Fruit fly (Drosophila melanogaster) whole organism, embryonic: ENCODE data around the gene CG10132.

ENCODE experiments used
- Aef1 ChIP-seq: fragments of 200-800 bp; sonication (Bioruptor generic); IDR thresholded peaks from 3 replicates; pipeline ENCODE4 v1.3.6; 2022; ENCODE audit warnings: missing biosample characterization, missing genetic modification characterization
- CG11085 ChIP-seq: fragments of 200-800 bp; sonication (Bioruptor generic); IDR thresholded peaks from 2 replicates; pipeline ENCODE4 v1.3.6; 2022; ENCODE audit warnings: missing biosample characterization, missing genetic modification characterization
- CG12659 ChIP-seq: fragments of 200-800 bp; sonication (Bioruptor generic); optimal IDR thresholded peaks from 3 replicates; lab custom pipeline; 2017; ENCODE audit warnings: mild to moderate bottlenecking, missing biosample characterization, missing genetic modification reagents, missing genetic modification characterization
- CG13296 ChIP-seq: fragments of 200-800 bp; sonication (Bioruptor generic); optimal IDR thresholded peaks from 3 replicates; lab custom pipeline; 2018; ENCODE audit warnings: missing biosample characterization, mild to moderate bottlenecking, missing genetic modification characterization
- CG14667 ChIP-seq: fragments of 200-800 bp; sonication (Bioruptor generic); IDR thresholded peaks from 2 replicates; pipeline ENCODE4 v1.3.6; 2022; ENCODE audit warnings: missing biosample characterization, missing genetic modification characterization
- CG14965 ChIP-seq: fragments of 200-800 bp; sonication (Bioruptor generic); optimal IDR thresholded peaks from 2 replicates; lab custom pipeline; 2016; ENCODE audit warnings: missing biosample characterization, missing genetic modification characterization, borderline replicate concordance
- CG16863 ChIP-seq: fragments of 200-800 bp; sonication (Bioruptor generic); optimal IDR thresholded peaks from 3 replicates; lab custom pipeline; 2016; ENCODE audit warnings: missing biosample characterization, missing genetic modification characterization
- CG17385 ChIP-seq: fragments of 200-800 bp; sonication (Bioruptor generic); optimal IDR thresholded peaks from 3 replicates; lab custom pipeline; 2018; ENCODE audit warnings: missing biosample characterization, mild to moderate bottlenecking, missing genetic modification characterization
- CG18764 ChIP-seq: fragments of 200-800 bp; sonication (Bioruptor generic); optimal IDR thresholded peaks from 3 replicates; lab custom pipeline; 2016; ENCODE audit warnings: missing biosample characterization, missing genetic modification characterization
- CG32772 ChIP-seq: fragments of 200-800 bp; sonication (Bioruptor generic); IDR thresholded peaks from 2 replicates; pipeline ENCODE4 v1.3.6; 2022; ENCODE audit warnings: missing biosample characterization, missing genetic modification characterization
- CG3726 ChIP-seq: fragments of 200-800 bp; sonication (Bioruptor generic); IDR thresholded peaks from 3 replicates; pipeline ENCODE4, ENCODE4 v1.3.6; 2022; ENCODE audit warnings: missing biosample characterization, missing genetic modification characterization
- CG4854 ChIP-seq: fragments of 200-800 bp; sonication (Bioruptor generic); optimal IDR thresholded peaks from 2 replicates; lab custom pipeline; 2016; ENCODE audit warnings: missing biosample characterization, missing genetic modification characterization, inconsistent platforms
- CG5180 ChIP-seq: fragments of 200-800 bp; sonication (Bioruptor generic); optimal IDR thresholded peaks from 3 replicates; lab custom pipeline; 2017; ENCODE audit warnings: missing biosample characterization, missing genetic modification characterization, mild to moderate bottlenecking, moderate library complexity, missing genetic modification reagents
- CG6813 ChIP-seq: fragments of 200-800 bp; sonication (Bioruptor generic); optimal IDR thresholded peaks from 2 replicates; lab custom pipeline; 2017; ENCODE audit warnings: missing biosample characterization, missing genetic modification characterization, mild to moderate bottlenecking, moderate library complexity, missing genetic modification reagents
- CG7556 ChIP-seq: fragments of 200-800 bp; sonication (Bioruptor generic); optimal IDR thresholded peaks from 2 replicates; lab custom pipeline; 2017; ENCODE audit warnings: missing biosample characterization, mild to moderate bottlenecking, missing genetic modification characterization
- CG8089 ChIP-seq: fragments of 200-800 bp; sonication (Bioruptor generic); optimal IDR thresholded peaks from 3 replicates; lab custom pipeline; 2016; ENCODE audit warnings: missing biosample characterization, missing genetic modification characterization
- CG9727 ChIP-seq: fragments of 200-800 bp; sonication (Bioruptor generic); optimal IDR thresholded peaks from 3 replicates; lab custom pipeline; 2017; ENCODE audit warnings: missing biosample characterization, mild to moderate bottlenecking, missing genetic modification characterization
- D19A ChIP-seq: fragments of 200-800 bp; optimal IDR thresholded peaks from 3 replicates; lab custom pipeline; 2019; ENCODE audit warnings: missing biosample characterization, mild to moderate bottlenecking, missing genetic modification characterization, moderate library complexity
- Deaf1 ChIP-seq: fragments of 200-800 bp; optimal IDR thresholded peaks from 3 replicates; lab custom pipeline; 2019; ENCODE audit warnings: missing biosample characterization, mild to moderate bottlenecking, missing genetic modification characterization, moderate library complexity
- Doc3 ChIP-seq: fragments of 200-800 bp; sonication (Bioruptor generic); IDR thresholded peaks from 3 replicates; pipeline ENCODE4 v1.3.6; 2022; ENCODE audit warnings: missing biosample characterization, missing genetic modification characterization; ENCODE audit not compliant: partially characterized antibody
- Hsf ChIP-seq: fragments of 200-800 bp; sonication (Bioruptor generic); optimal IDR thresholded peaks from 3 replicates; lab custom pipeline; 2016; ENCODE audit warnings: missing biosample characterization, missing genetic modification characterization
- MBD-R2 ChIP-seq: fragments of 200-800 bp; sonication (Bioruptor generic); IDR thresholded peaks from 2 replicates; pipeline ENCODE4 v1.3.6; 2022; ENCODE audit warnings: missing biosample characterization, missing genetic modification characterization
- Mrtf ChIP-seq: fragments of 200-800 bp; sonication (Bioruptor generic); IDR thresholded peaks from 3 replicates; pipeline ENCODE4 v1.3.6; 2022; ENCODE audit warnings: missing biosample characterization, missing genetic modification characterization
- Neu2 ChIP-seq: fragments of 200-800 bp; sonication (Bioruptor generic); optimal IDR thresholded peaks from 3 replicates; lab custom pipeline; 2016; ENCODE audit warnings: missing biosample characterization, missing genetic modification characterization, borderline replicate concordance
- Oli ChIP-seq: fragments of 200-800 bp; sonication (Bioruptor generic); optimal IDR thresholded peaks from 2 replicates; lab custom pipeline; 2018; ENCODE audit warnings: missing biosample characterization, mild to moderate bottlenecking, missing genetic modification characterization, moderate library complexity
- Optix ChIP-seq: fragments of 200-800 bp; sonication (Bioruptor generic); IDR thresholded peaks from 3 replicates; pipeline ENCODE4 v1.3.6; 2022; ENCODE audit warnings: missing biosample characterization, missing genetic modification characterization
- Pdp1 ChIP-seq, 2 experiments: fragments of 200-800 bp; sonication (Bioruptor generic); optimal IDR thresholded peaks; 3 replicates each; lab custom pipeline; 2016; ENCODE audit warnings: missing biosample characterization in 2 of 2, missing genetic modification characterization in 2 of 2, mild to moderate bottlenecking in 1 of 2, moderate library complexity in 1 of 2
- Side ChIP-seq: fragments of 200-800 bp; sonication (Bioruptor generic); optimal IDR thresholded peaks from 2 replicates; lab custom pipeline; 2016; ENCODE audit warnings: missing biosample characterization, missing genetic modification characterization
- TFAM ChIP-seq: fragments of 200-800 bp; sonication (Bioruptor generic); optimal IDR thresholded peaks from 2 replicates; lab custom pipeline; 2017; ENCODE audit warnings: missing biosample characterization, missing genetic modification characterization, inconsistent platforms
- Trl ChIP-seq, 3 experiments: fragments of >200 bp in 2 of 3; fragments of 200-800 bp in 1 of 3; sonication (Bioruptor generic) in 1 of 3; optimal IDR thresholded peaks; 2 replicates in 1 of 3; 3 replicates in 2 of 3; lab custom pipeline; 2016 to 2017; ENCODE audit warnings: missing biosample characterization in 1 of 3, missing genetic modification characterization in 1 of 3
- ab ChIP-seq: fragments of 200-800 bp; sonication (Bioruptor generic); optimal IDR thresholded peaks from 2 replicates; lab custom pipeline; 2016; ENCODE audit warnings: missing biosample characterization, missing genetic modification characterization
- ash1 ChIP-seq: fragments of 200-800 bp; sonication (Bioruptor generic); optimal IDR thresholded peaks from 2 replicates; lab custom pipeline; 2018; ENCODE audit warnings: missing biosample characterization, mild to moderate bottlenecking, missing genetic modification characterization
- ato ChIP-seq: fragments of 200-800 bp; sonication (Bioruptor generic); IDR thresholded peaks from 2 replicates; pipeline ENCODE4 v1.3.6; 2022; ENCODE audit warnings: missing biosample characterization, missing genetic modification characterization; ENCODE audit not compliant: partially characterized antibody
- bab2 ChIP-seq: fragments of 200-800 bp; sonication (Bioruptor generic); optimal IDR thresholded peaks from 2 replicates; lab custom pipeline; 2016; ENCODE audit warnings: missing biosample characterization, missing genetic modification characterization
- br ChIP-seq: fragments of >200 bp; optimal IDR thresholded peaks from 2 replicates; lab custom pipeline; 2017
- cato ChIP-seq: fragments of 200-800 bp; sonication (Bioruptor generic); optimal IDR thresholded peaks from 2 replicates; lab custom pipeline; 2016; ENCODE audit warnings: missing biosample characterization, missing genetic modification characterization, borderline replicate concordance
- exex ChIP-seq: fragments of 200-800 bp; sonication (Bioruptor generic); optimal IDR thresholded peaks from 4 replicates; lab custom pipeline; 2018; ENCODE audit warnings: missing biosample characterization, mild to moderate bottlenecking, missing genetic modification characterization, moderate library complexity
- fd102C ChIP-seq: fragments of 200-800 bp; sonication (Bioruptor generic); optimal IDR thresholded peaks from 2 replicates; lab custom pipeline; 2018; ENCODE audit warnings: missing biosample characterization, mild to moderate bottlenecking, missing genetic modification characterization, moderate library complexity
- gem ChIP-seq: fragments of 200-800 bp; sonication (Bioruptor generic); optimal IDR thresholded peaks from 2 replicates; lab custom pipeline; 2019; ENCODE audit warnings: missing biosample characterization, mild to moderate bottlenecking, missing genetic modification characterization, moderate library complexity
- kah ChIP-seq: fragments of 200-800 bp; sonication (Bioruptor generic); optimal IDR thresholded peaks from 2 replicates; lab custom pipeline; 2018; ENCODE audit warnings: missing biosample characterization, mild to moderate bottlenecking, missing genetic modification characterization
- pb ChIP-seq: fragments of 200-800 bp; sonication (Bioruptor generic); optimal IDR thresholded peaks from 3 replicates; lab custom pipeline; 2016; ENCODE audit warnings: missing biosample characterization, missing genetic modification characterization
- salm ChIP-seq: fragments of 200-800 bp; sonication (Bioruptor generic); optimal IDR thresholded peaks from 2 replicates; lab custom pipeline; 2018; ENCODE audit warnings: missing biosample characterization, mild to moderate bottlenecking, missing genetic modification characterization
- sc ChIP-seq, 3 experiments: fragments of >200 bp in 2 of 3; fragments of 200-800 bp in 1 of 3; sonication (Bioruptor generic) in 1 of 3; optimal IDR thresholded peaks; 2 replicates in 2 of 3; 3 replicates in 1 of 3; lab custom pipeline; 2017; ENCODE audit warnings: mild to moderate bottlenecking in 1 of 3, missing biosample characterization in 1 of 3, missing genetic modification characterization in 1 of 3, missing genetic modification reagents in 1 of 3
- slp2 ChIP-seq: fragments of 200-800 bp; sonication (Bioruptor generic); optimal IDR thresholded peaks from 2 replicates; lab custom pipeline; 2016; ENCODE audit warnings: missing biosample characterization, missing genetic modification characterization
- sna ChIP-seq: fragments of 200-800 bp; sonication (Bioruptor generic); IDR thresholded peaks from 2 replicates; pipeline ENCODE4 v1.3.6; 2022; ENCODE audit warnings: missing biosample characterization, missing genetic modification characterization; ENCODE audit not compliant: partially characterized antibody
- sob ChIP-seq: fragments of 200-800 bp; sonication (Bioruptor generic); IDR thresholded peaks from 2 replicates; pipeline ENCODE4 v1.3.6; 2022; ENCODE audit warnings: missing biosample characterization, missing genetic modification characterization
- stc ChIP-seq: fragments of 200-800 bp; sonication (Bioruptor generic); IDR thresholded peaks from 2 replicates; pipeline ENCODE4 v1.3.6; 2022; ENCODE audit warnings: missing biosample characterization, missing genetic modification characterization
- tup ChIP-seq: fragments of 200-800 bp; sonication (Bioruptor generic); optimal IDR thresholded peaks from 2 replicates; lab custom pipeline; 2016; ENCODE audit warnings: missing biosample characterization, mild to moderate bottlenecking, missing genetic modification characterization, moderate library complexity
- twi ChIP-seq: fragments of 200-800 bp; optimal IDR thresholded peaks from 2 replicates; lab custom pipeline; 2019; ENCODE audit warnings: missing biosample characterization, mild to moderate bottlenecking, missing genetic modification characterization, moderate library complexity
- vnd ChIP-seq: fragments of 200-800 bp; sonication (Bioruptor generic); IDR thresholded peaks from 3 replicates; pipeline ENCODE4 v1.3.6; 2022; ENCODE audit warnings: missing biosample characterization, missing genetic modification characterization; ENCODE audit not compliant: partially characterized antibody

CG10132 gene

dm6 chr2L:19526316-19526715 is 7.7 kb downstream of the CG10132 start, which contains the start of the genes Dpm1 and CG10137 (continued):
- TF ChIP-seq Trl (optimal IDR thresholded peaks at IDR 0.05; lab: Kevin White, UChicago), result no peak
- TF ChIP-seq Trl (GFP tag; optimal IDR thresholded peaks at IDR 0.05; lab: Kevin White, UChicago), result no peak
- 0 out of 2 replicates have a peak, but pooled peaks have one; percentile 29 for TF ChIP-seq sob (GFP tag; lab: Robert Waterston, UW)
- no peak for TF ChIP-seq CG8089 (GFP tag; lab: Kevin White, UChicago)
- TF ChIP-seq br, result no peak
- TF ChIP-seq CG16863 (GFP tag; lab: Kevin White, UChicago), result no peak
- TF ChIP-seq CG18764, result no peak
- TF ChIP-seq TFAM (GFP tag; lab: Kevin White, UChicago), result no peak
- TF ChIP-seq sc (optimal IDR thresholded peaks at IDR 0.05; lab: Kevin White, UChicago), result no peak
- TF ChIP-seq sc (GFP tag; optimal IDR thresholded peaks at IDR 0.05; lab: Kevin White, UChicago), result no peak
- TF ChIP-seq cato (GFP tag; lab: Kevin White, UChicago), result no peak
- no peak for TF ChIP-seq CG32772 (GFP tag; lab: Robert Waterston, UW)
- TF ChIP-seq tup (GFP tag; lab: Kevin White, UChicago), result no peak
- TF ChIP-seq Pdp1 (GFP tag; optimal IDR thresholded peaks at IDR 0.05; lab: Kevin White, UChicago), result no peak
- no peak for TF ChIP-seq CG5180 (GFP tag; lab: Kevin White, UChicago)
- TF ChIP-seq CG12659 (GFP tag; lab: Kevin White, UChicago), result peak; percentile 82
- TF ChIP-seq Oli (tag; lab: Kevin White, UChicago), result no peak
- TF ChIP-seq salm (tag; lab: Kevin White, UChicago), result no peak
- no peak for TF ChIP-seq Optix (GFP tag; lab: Robert Waterston, UW)
- TF ChIP-seq MBD-R2 (GFP tag; lab: Robert Waterston, UW), result peak; percentile 82
- TF ChIP-seq ato (GFP tag; lab: Robert Waterston, UW), result no peak
- TF ChIP-seq Neu2, result no peak
- TF ChIP-seq Aef1 (GFP tag; lab: Robert Waterston, UW), result no peak
- no peak for TF ChIP-seq fd102C (GFP tag; lab: Kevin White, UChicago)
- TF ChIP-seq CG9727 (GFP tag; lab: Kevin White, UChicago), result no peak
- TF ChIP-seq pb (GFP tag; lab: Kevin White, UChicago), result no peak
- no peak for TF ChIP-seq CG4854 (GFP tag; lab: Kevin White, UChicago)
- TF ChIP-seq CG6813 (GFP tag; lab: Kevin White, UChicago), result no peak
- TF ChIP-seq Side (GFP tag; lab: Kevin White, UChicago), result no peak
- no peak for TF ChIP-seq D19A (tag; lab: Kevin White, UChicago)
- TF ChIP-seq CG11085 (GFP tag; lab: Robert Waterston, UW), result no peak
- no peak for TF ChIP-seq slp2 (GFP tag; lab: Kevin White, UChicago)
- no peak for TF ChIP-seq ab (GFP tag; lab: Kevin White, UChicago)
- no peak for TF ChIP-seq kah
- TF ChIP-seq twi (tag; lab: Kevin White, UChicago), result no peak
- TF ChIP-seq Doc3 (GFP tag; lab: Robert Waterston, UW), result peak; percentile 77
- peak; percentile 10 for TF ChIP-seq Deaf1
- TF ChIP-seq CG14667 (GFP tag; lab: Robert Waterston, UW), result no peak
- TF ChIP-seq ash1 (GFP tag; lab: Kevin White, UChicago), result no peak
- TF ChIP-seq bab2 (GFP tag; lab: Kevin White, UChicago), result no peak
- peak; percentile 39 for TF ChIP-seq exex (tag; lab: Kevin White, UChicago)
- TF ChIP-seq stc (GFP tag; lab: Robert Waterston, UW), result no peak
- no peak for TF ChIP-seq CG7556 (GFP tag; lab: Kevin White, UChicago)
- TF ChIP-seq CG3726 (GFP tag; lab: Robert Waterston, UW), result no peak
- TF ChIP-seq CG14965 (GFP tag; lab: Kevin White, UChicago), result no peak
- TF ChIP-seq gem (tag; lab: Kevin White, UChicago), result no peak
- no peak for TF ChIP-seq Hsf (GFP tag; lab: Kevin White, UChicago)
- TF ChIP-seq CG13296 (GFP tag; lab: Kevin White, UChicago), result no peak
- peak; percentile 49; the same call in 1 of the 2 replicates for TF ChIP-seq sna (GFP tag; lab: Robert Waterston, UW)
- no peak for TF ChIP-seq Mrtf (GFP tag; lab: Robert Waterston, UW)
- TF ChIP-seq CG17385, result no peak
- TF ChIP-seq vnd, result no peak
